Worm (Caenorhabditis elegans): ENCODE measurements around the gene tbx-38.

- TF ChIP-seq tab-1 (GFP tag; IDR thresholded peaks at IDR 0.05): no peak
- TF ChIP-seq ref-1 (GFP tag; conservative IDR thresholded peaks at IDR 0.05): no peak
- no peak for TF ChIP-seq flt-1 (GFP tag; IDR thresholded peaks at IDR 0.05)
- no peak for TF ChIP-seq T22C8.4 (GFP tag; IDR thresholded peaks at IDR 0.05)
- no peak for TF ChIP-seq med-1 (GFP tag; optimal IDR thresholded peaks at IDR 0.05; ENCODE audit: insufficient read depth)
- TF ChIP-seq ztf-29 (GFP tag; IDR thresholded peaks at IDR 0.05): no peak
- TF ChIP-seq cog-1 (tag; optimal IDR thresholded peaks at IDR 0.05): no peak
- no peak for TF ChIP-seq ztf-23 (GFP tag; IDR thresholded peaks at IDR 0.05)
These were observed 35.0 kb downstream of the tbx-38 start for ce11 chrIII:11750817-11751216.
